Fruit fly (Drosophila melanogaster): ENCODE results near the gene Amacr.

DNA sequence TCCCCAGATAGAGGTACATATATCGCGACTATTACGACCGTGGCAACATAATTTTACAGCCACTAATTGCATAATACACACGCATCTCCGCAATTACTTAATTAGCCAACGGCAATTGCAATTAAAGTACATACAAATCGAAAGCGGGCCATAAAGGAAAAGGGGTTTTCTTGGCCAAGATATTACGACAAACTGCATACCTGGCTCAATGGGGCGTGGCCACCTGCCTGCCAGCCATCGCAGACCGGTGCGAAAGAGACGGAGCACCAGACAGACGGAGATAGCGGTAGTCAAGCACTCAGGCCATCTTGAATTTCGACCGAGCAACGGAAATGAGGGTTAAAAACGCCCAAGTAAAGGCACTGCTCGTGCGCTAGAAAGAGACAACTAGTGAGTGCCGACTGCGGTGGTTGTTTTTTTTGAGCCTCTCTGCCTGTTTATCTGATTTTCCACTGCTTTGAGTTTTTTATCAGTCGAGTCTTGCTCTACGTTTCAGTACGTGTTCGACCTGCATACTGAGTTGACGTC is 18.2 kb upstream of the Amacr start, which contains the start of gene cad:
- TF ChIP-seq CrebA (GFP tag; optimal IDR thresholded peaks at IDR 0.05; ENCODE audit: borderline replicate concordance) (no peak), usp (GFP tag; optimal IDR thresholded peaks at IDR 0.05) (no peak)

All from whole organism, wandering third instar larva.